Fruit fly (Drosophila melanogaster) whole organism, embryonic: ENCODE measurements around the gene rec.

Experiments used
- Ada2b ChIP-seq: fragments of 200-800 bp; sonication (Bioruptor generic); IDR thresholded peaks from 2 replicates; pipeline ENCODE4 v1.3.6; 2022; ENCODE audit warnings: missing biosample characterization, missing genetic modification characterization
- B-H2 ChIP-seq: fragments of 200-800 bp; sonication (Bioruptor generic); optimal IDR thresholded peaks from 2 replicates; lab custom pipeline; 2018; ENCODE audit warnings: missing biosample characterization, mild to moderate bottlenecking, missing genetic modification characterization
- BEAF-32 ChIP-seq: fragments of 200-800 bp; sonication (Bioruptor generic); optimal IDR thresholded peaks from 3 replicates; lab custom pipeline; 2017; ENCODE audit warnings: missing biosample characterization, missing genetic modification characterization, mild to moderate bottlenecking, moderate library complexity, missing genetic modification reagents
- Blimp-1 ChIP-seq: fragments of 200-800 bp; sonication (Bioruptor generic); optimal IDR thresholded peaks from 3 replicates; lab custom pipeline; 2018; ENCODE audit warnings: missing biosample characterization, missing genetic modification characterization, mild to moderate bottlenecking, moderate library complexity, missing genetic modification reagents
- Bteb2 ChIP-seq: fragments of 200-800 bp; sonication (Bioruptor generic); optimal IDR thresholded peaks from 2 replicates; lab custom pipeline; 2016; ENCODE audit warnings: missing biosample characterization, missing genetic modification characterization
- CG10321 ChIP-seq: fragments of 200-800 bp; sonication (Bioruptor generic); IDR thresholded peaks from 2 replicates; pipeline ENCODE4 v1.3.6; 2022; ENCODE audit warnings: missing biosample characterization, missing genetic modification characterization
- CG1792 ChIP-seq: fragments of 200-800 bp; sonication (Bioruptor generic); optimal IDR thresholded peaks from 2 replicates; lab custom pipeline; 2016; ENCODE audit warnings: missing biosample characterization, missing genetic modification characterization
- CG2120 ChIP-seq: fragments of 200-800 bp; sonication (Bioruptor generic); optimal IDR thresholded peaks from 3 replicates; lab custom pipeline; 2016; ENCODE audit warnings: missing biosample characterization, missing genetic modification characterization
- CG31365 ChIP-seq: fragments of 200-800 bp; sonication (Bioruptor generic); optimal IDR thresholded peaks from 2 replicates; lab custom pipeline; 2018; ENCODE audit warnings: missing biosample characterization, mild to moderate bottlenecking, missing genetic modification characterization
- CG6254 ChIP-seq: fragments of 200-800 bp; sonication (Bioruptor generic); optimal IDR thresholded peaks from 3 replicates; lab custom pipeline; 2017; ENCODE audit warnings: mild to moderate bottlenecking, missing biosample characterization, missing genetic modification reagents, missing genetic modification characterization
- MESR4 ChIP-seq: fragments of 200-800 bp; sonication (Bioruptor generic); optimal IDR thresholded peaks from 2 replicates; lab custom pipeline; 2018; ENCODE audit warnings: missing biosample characterization, mild to moderate bottlenecking, missing genetic modification characterization, moderate library complexity
- Rfx ChIP-seq: fragments of 200-800 bp; sonication (Bioruptor generic); IDR thresholded peaks from 2 replicates; pipeline ENCODE4 v1.3.6; 2022; ENCODE audit warnings: missing biosample characterization, missing genetic modification characterization
- Trl ChIP-seq, 3 experiments: fragments of >200 bp in 2 of 3; fragments of 200-800 bp in 1 of 3; sonication (Bioruptor generic) in 1 of 3; optimal IDR thresholded peaks; 2 replicates in 1 of 3; 3 replicates in 2 of 3; lab custom pipeline; 2016 to 2017; ENCODE audit warnings: missing biosample characterization in 1 of 3, missing genetic modification characterization in 1 of 3
- dysf ChIP-seq: fragments of 200-800 bp; sonication (Bioruptor generic); IDR thresholded peaks from 3 replicates; pipeline ENCODE4 v1.3.6; 2022; ENCODE audit warnings: missing biosample characterization, missing genetic modification characterization
- ems ChIP-seq: fragments of 200-800 bp; sonication (Bioruptor generic); optimal IDR thresholded peaks from 3 replicates; lab custom pipeline; 2016; ENCODE audit warnings: missing biosample characterization, missing genetic modification characterization
- repo ChIP-seq: fragments of 200-800 bp; sonication (Bioruptor generic); optimal IDR thresholded peaks from 2 replicates; lab custom pipeline; 2016; ENCODE audit warnings: missing biosample characterization, missing genetic modification characterization
- rib ChIP-seq: fragments of 200-800 bp; sonication (Bioruptor generic); IDR thresholded peaks from 2 replicates; pipeline ENCODE4 v1.3.6; 2022; ENCODE audit warnings: missing biosample characterization, missing genetic modification characterization
- scrt ChIP-seq: fragments of 200-800 bp; sonication (Bioruptor generic); optimal IDR thresholded peaks from 2 replicates; lab custom pipeline; 2018; ENCODE audit warnings: missing biosample characterization, mild to moderate bottlenecking, missing genetic modification characterization, moderate library complexity

rec gene

DNA sequence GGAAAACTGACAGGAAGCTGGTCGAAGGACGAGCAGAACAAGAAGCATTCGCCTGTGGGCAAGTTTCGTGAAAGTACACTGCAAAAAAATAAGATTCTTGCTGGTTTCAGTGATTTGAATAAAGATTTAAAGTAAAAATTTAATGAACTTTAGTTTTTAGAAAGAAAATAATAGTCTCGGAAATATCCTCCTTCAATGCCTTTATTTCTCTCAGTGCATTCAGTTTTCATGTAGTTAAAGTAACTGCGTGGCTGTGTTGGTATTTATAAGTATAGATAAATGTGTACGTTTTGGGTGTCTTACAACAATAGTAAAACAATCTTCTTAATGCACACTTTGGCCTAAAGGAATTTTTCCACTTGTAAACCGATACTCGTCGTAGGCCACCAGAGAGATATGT lies 48.1 kb downstream of the rec start (continued):
- TF ChIP-seq Rfx = 0 out of 2 replicates have a peak, but pooled peaks have one; percentile 31
- peak; percentile 38 for TF ChIP-seq CG2120 (GFP tag; lab: Kevin White, UChicago)
- TF ChIP-seq dysf (GFP tag; lab: Robert Waterston, UW) = 0 out of 3 replicates have a peak, but pooled peaks have one; percentile 19
- no peak for TF ChIP-seq Trl (optimal IDR thresholded peaks at IDR 0.05; lab: Kevin White, UChicago)
- no peak for TF ChIP-seq Trl (GFP tag; optimal IDR thresholded peaks at IDR 0.05; lab: Kevin White, UChicago)
- TF ChIP-seq, all 482 proteins: peak for 23

DNA sequence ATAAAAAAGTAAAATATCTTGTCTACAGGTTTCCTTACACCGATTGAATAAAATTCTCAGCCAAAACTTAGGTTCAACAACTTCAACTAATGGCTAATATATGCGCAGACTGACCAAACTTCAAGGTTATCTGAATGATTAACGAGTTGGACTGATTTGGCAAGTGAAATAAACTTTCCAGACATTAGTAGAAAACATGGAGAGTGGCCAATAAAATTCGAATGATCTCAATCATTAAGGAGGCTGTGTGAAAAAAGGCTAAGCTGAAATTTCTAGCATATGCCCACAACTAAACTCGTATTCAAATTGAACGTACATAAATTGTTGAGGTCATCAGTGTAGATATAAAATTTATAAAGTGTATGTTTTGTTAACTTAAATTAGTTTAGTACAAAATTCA lies 52.9 kb downstream of the rec start, which contains the start of gene CG5614:
Gene CG5614, plus strand, starts transcription at position 301 of the 400 bp plus-strand sequence.
- no peak for TF ChIP-seq CG10321 (GFP tag; lab: Robert Waterston, UW)
- no peak for TF ChIP-seq repo (GFP tag; lab: Kevin White, UChicago)
- TF ChIP-seq Ada2b (GFP tag; lab: Robert Waterston, UW) = no peak
- TF ChIP-seq ems (GFP tag; lab: Kevin White, UChicago) = no peak
- no peak for TF ChIP-seq CG6254 (GFP tag; lab: Kevin White, UChicago)

DNA sequence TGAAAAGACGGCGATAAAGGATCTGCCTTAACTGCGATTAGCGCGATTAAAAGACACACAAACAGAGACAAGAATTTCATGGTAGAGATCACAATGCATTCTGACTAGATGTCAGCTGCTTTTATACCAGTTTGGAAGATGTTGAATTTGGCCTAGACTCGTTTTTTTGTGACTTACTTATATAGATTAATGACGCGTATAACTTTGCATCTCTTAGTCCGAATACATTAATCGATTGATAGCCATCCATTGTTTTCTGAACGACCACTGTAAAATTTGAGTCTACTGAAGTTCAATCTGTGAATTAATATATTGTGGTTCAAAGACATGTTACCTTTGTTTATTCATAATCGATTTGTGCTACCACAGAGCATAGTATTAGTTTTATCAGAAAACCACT lies 57.2 kb downstream of the rec start, which contains the start of gene CG45207:
Gene CG45207, minus strand, starts transcription at position 101 of the 400 bp plus-strand sequence.
- no peak for TF ChIP-seq BEAF-32 (GFP tag; lab: Kevin White, UChicago)
- TF ChIP-seq B-H2 (GFP tag; lab: Kevin White, UChicago) = no peak
- no peak for TF ChIP-seq rib (GFP tag; lab: Robert Waterston, UW)
- TF ChIP-seq MESR4 (GFP tag; lab: Kevin White, UChicago) = no peak
- no peak for TF ChIP-seq Bteb2
- no peak for TF ChIP-seq CG1792 (GFP tag; lab: Kevin White, UChicago)

DNA sequence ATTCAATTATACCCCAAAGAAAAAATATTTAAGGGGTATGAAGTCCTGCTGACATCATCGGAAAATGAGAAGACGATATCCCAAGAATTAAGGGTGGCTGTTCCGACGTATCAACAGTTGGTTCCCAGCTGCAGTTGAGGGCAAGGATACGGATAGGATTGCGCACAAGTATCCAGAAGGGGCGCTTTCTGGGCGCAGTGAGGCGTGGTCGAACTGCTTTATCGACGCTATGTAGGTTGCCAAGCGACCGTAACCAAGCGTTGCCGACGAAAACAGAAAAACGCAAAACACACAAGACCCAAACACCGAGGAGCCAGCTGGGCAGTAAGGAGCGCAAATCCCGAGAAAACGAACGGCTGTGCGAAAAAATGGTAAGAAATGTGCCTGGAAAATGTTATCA lies 58.3 kb downstream of the rec start, which contains the start of gene Ttc26:
Gene Ttc26, plus strand, starts transcription at position 289 of the 400 bp plus-strand sequence.
- TF ChIP-seq CG6254 (GFP tag; lab: Kevin White, UChicago) = no peak
- peak; percentile 71 for TF ChIP-seq scrt
- peak; percentile 53 for TF ChIP-seq CG31365
- no peak for TF ChIP-seq Blimp-1 (GFP tag; lab: Kevin White, UChicago)
- peak; percentile 61; the same call in 1 of the 2 replicates for TF ChIP-seq Rfx
